ENCODE assay signal across 2 fruit fly cellular contexts in the genomic region with DNA sequence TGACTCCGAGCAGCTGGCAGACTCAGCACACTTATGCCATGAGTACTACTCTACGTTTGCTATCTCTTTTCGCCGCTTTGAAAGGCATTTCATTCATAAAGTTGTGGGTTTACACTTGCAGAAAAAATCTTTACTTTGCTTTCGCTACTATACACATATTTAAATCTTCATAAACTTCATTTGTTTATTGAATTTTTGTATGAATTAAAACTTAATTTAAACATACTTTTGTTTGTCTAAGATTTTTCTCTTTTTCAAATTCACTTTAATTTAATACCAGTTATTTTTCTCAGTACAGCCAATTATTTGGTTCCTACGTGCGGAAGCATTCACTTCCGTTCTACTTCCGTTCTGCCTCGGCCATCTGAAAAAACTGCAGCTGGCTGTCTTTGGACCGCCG.
TF ChIP-seq lines count a peak whose summit lies in the region.

No protein-coding gene starts in this region.

TF ChIP-seq in whole organism, embryonic, 481 proteins besides CTCF, POLR2A, EP300 and RAD21 (continued from another document and continues in another):
- peak; percentile 47 for TF ChIP-seq CG15514 (GFP tag; optimal IDR thresholded peaks at IDR 0.05; lab: Kevin White, UChicago)
- TF ChIP-seq gsb-n (tag; optimal IDR thresholded peaks at IDR 0.05; lab: Kevin White, UChicago) = peak; percentile 82
- TF ChIP-seq amos (GFP tag; IDR thresholded peaks at IDR 0.05; lab: Robert Waterston, UW; ENCODE audit: partially characterized antibody) = no peak
- TF ChIP-seq CG7987 (GFP tag; optimal IDR thresholded peaks at IDR 0.05; lab: Kevin White, UChicago) = no peak
- peak; percentile 23 for TF ChIP-seq odd (GFP tag; optimal IDR thresholded peaks at IDR 0.05; lab: Kevin White, UChicago)
- peak; percentile 37 for TF ChIP-seq BtbVII (GFP tag; optimal IDR thresholded peaks at IDR 0.05; lab: Kevin White, UChicago)
- TF ChIP-seq CG13424 (tag; optimal IDR thresholded peaks at IDR 0.05; lab: Kevin White, UChicago) = peak; percentile 63
- TF ChIP-seq crc (GFP tag; optimal IDR thresholded peaks at IDR 0.05; lab: Kevin White, UChicago) = no peak
- TF ChIP-seq Chrac-16 (GFP tag; optimal IDR thresholded peaks at IDR 0.05; lab: Kevin White, UChicago) = peak; percentile 67
- TF ChIP-seq CG8359 (GFP tag; optimal IDR thresholded peaks at IDR 0.05; lab: Kevin White, UChicago; ENCODE audit: borderline replicate concordance) = no peak
- no peak for TF ChIP-seq rib (GFP tag; IDR thresholded peaks at IDR 0.05; lab: Robert Waterston, UW)
- TF ChIP-seq CG8388 (GFP tag; optimal IDR thresholded peaks at IDR 0.05; lab: Kevin White, UChicago) = peak; percentile 80
- TF ChIP-seq CG1647 (GFP tag; optimal IDR thresholded peaks at IDR 0.05; lab: Kevin White, UChicago) = peak; percentile 1
- TF ChIP-seq CG8944 (GFP tag; optimal IDR thresholded peaks at IDR 0.05; lab: Kevin White, UChicago) = peak; percentile 38
- no peak for TF ChIP-seq CG9817 (tag; optimal IDR thresholded peaks at IDR 0.05; lab: Kevin White, UChicago)
- no peak for TF ChIP-seq CG18011 (GFP tag; optimal IDR thresholded peaks at IDR 0.05; lab: Kevin White, UChicago)
- no peak for TF ChIP-seq HmgD (GFP tag; optimal IDR thresholded peaks at IDR 0.05; lab: Kevin White, UChicago)
- peak; percentile 45 for TF ChIP-seq lilli (GFP tag; optimal IDR thresholded peaks at IDR 0.05; lab: Kevin White, UChicago)
- TF ChIP-seq CG4424 (GFP tag; optimal IDR thresholded peaks at IDR 0.05; lab: Kevin White, UChicago) = peak; percentile 74
- peak; percentile 58 for TF ChIP-seq Spps (tag; optimal IDR thresholded peaks at IDR 0.05; lab: Kevin White, UChicago)
- peak; percentile 11 for TF ChIP-seq pho (GFP tag; optimal IDR thresholded peaks at IDR 0.05; lab: Kevin White, UChicago)
- TF ChIP-seq emc (GFP tag; optimal IDR thresholded peaks at IDR 0.05; lab: Kevin White, UChicago) = no peak
- peak; percentile 85 for TF ChIP-seq CG12391 (tag; optimal IDR thresholded peaks at IDR 0.05; lab: Kevin White, UChicago)
- peak; percentile 14 for TF ChIP-seq CG18619 (GFP tag; optimal IDR thresholded peaks at IDR 0.05; lab: Kevin White, UChicago)
- TF ChIP-seq Hey (tag; optimal IDR thresholded peaks at IDR 0.05; lab: Kevin White, UChicago) = no peak
- TF ChIP-seq Rfx (GFP tag; IDR thresholded peaks at IDR 0.05; lab: Robert Waterston, UW) = peak; percentile 40; the same call in 1 of the 2 replicates
- peak; percentile 64 for TF ChIP-seq gcm (GFP tag; optimal IDR thresholded peaks at IDR 0.05; lab: Kevin White, UChicago)
- TF ChIP-seq CG17328 (GFP tag; IDR thresholded peaks at IDR 0.05; lab: Robert Waterston, UW) = peak; percentile 80
- peak; percentile 8 for TF ChIP-seq NfI (GFP tag; optimal IDR thresholded peaks at IDR 0.05; lab: Kevin White, UChicago)
- TF ChIP-seq CG8089 (GFP tag; optimal IDR thresholded peaks at IDR 0.05; lab: Kevin White, UChicago) = peak; percentile 41
- no peak for TF ChIP-seq NFAT (GFP tag; IDR thresholded peaks at IDR 0.05; lab: Robert Waterston, UW)
- peak; percentile 37 for TF ChIP-seq Bdp1 (GFP tag; optimal IDR thresholded peaks at IDR 0.05; lab: Kevin White, UChicago)
- TF ChIP-seq CG31224 (GFP tag; IDR thresholded peaks at IDR 0.05; lab: Robert Waterston, UW) = 0 out of 2 replicates have a peak, but pooled peaks have one; percentile 27
- no peak; the same call in 1 of the 2 replicates for TF ChIP-seq wdn (GFP tag; IDR thresholded peaks at IDR 0.05; lab: Robert Waterston, UW)
- peak; percentile 40 for TF ChIP-seq Meics (GFP tag; optimal IDR thresholded peaks at IDR 0.05; lab: Kevin White, UChicago)
- peak; percentile 10 for TF ChIP-seq ewg (GFP tag; optimal IDR thresholded peaks at IDR 0.05; lab: Kevin White, UChicago)
- no peak for TF ChIP-seq cad (GFP tag; optimal IDR thresholded peaks at IDR 0.05; lab: Kevin White, UChicago)
- TF ChIP-seq ase (GFP tag; IDR thresholded peaks at IDR 0.05; lab: Robert Waterston, UW) = peak; percentile 42; the same call in 1 of the 3 replicates
- TF ChIP-seq her (GFP tag; optimal IDR thresholded peaks at IDR 0.05; lab: Kevin White, UChicago) = no peak
- TF ChIP-seq ash1 (GFP tag; optimal IDR thresholded peaks at IDR 0.05; lab: Kevin White, UChicago) = no peak
- peak; percentile 80 for TF ChIP-seq phol (tag; optimal IDR thresholded peaks at IDR 0.05; lab: Kevin White, UChicago)
- no peak for TF ChIP-seq Adf1 (GFP tag; IDR thresholded peaks at IDR 0.05; lab: Robert Waterston, UW)
- TF ChIP-seq oc (tag; optimal IDR thresholded peaks at IDR 0.05; lab: Kevin White, UChicago) = peak; percentile 77
- peak; percentile 15; the same call in 1 of the 2 replicates for TF ChIP-seq crol (GFP tag; IDR thresholded peaks at IDR 0.05; lab: Robert Waterston, UW)
- TF ChIP-seq esg (GFP tag; conservative IDR thresholded peaks at IDR 0.05; lab: Robert Waterston, UW) = peak; percentile 50; the same call in 1 of the 2 replicates
- TF ChIP-seq Gsc (GFP tag; IDR thresholded peaks at IDR 0.05; lab: Robert Waterston, UW) = no peak
- TF ChIP-seq HLH4C (GFP tag; IDR thresholded peaks at IDR 0.05; lab: Robert Waterston, UW; ENCODE audit: partially characterized antibody) = no peak
- peak; percentile 71 for TF ChIP-seq PHDP (tag; optimal IDR thresholded peaks at IDR 0.05; lab: Kevin White, UChicago)
- TF ChIP-seq CG2712 (tag; optimal IDR thresholded peaks at IDR 0.05; lab: Kevin White, UChicago) = peak; percentile 91
- TF ChIP-seq Hsf (GFP tag; optimal IDR thresholded peaks at IDR 0.05; lab: Kevin White, UChicago) = peak; percentile 66
- no peak for TF ChIP-seq jing (GFP tag; optimal IDR thresholded peaks at IDR 0.05; lab: Kevin White, UChicago)
- no peak for TF ChIP-seq BEAF-32 (GFP tag; optimal IDR thresholded peaks at IDR 0.05; lab: Kevin White, UChicago)
- peak; percentile 48 to 77 for TF ChIP-seq Hr51 (GFP tag; optimal IDR thresholded peaks at IDR 0.05; lab: Kevin White, UChicago)
- TF ChIP-seq ftz-f1 (GFP tag; optimal IDR thresholded peaks at IDR 0.05; lab: Kevin White, UChicago) = no peak
- 0 out of 3 replicates have a peak, but pooled peaks have one; percentile 42 for TF ChIP-seq dysf (GFP tag; IDR thresholded peaks at IDR 0.05; lab: Robert Waterston, UW)
- TF ChIP-seq CG17186 (GFP tag; optimal IDR thresholded peaks at IDR 0.05; lab: Kevin White, UChicago) = peak; percentile 20
- peak; percentile 26 for TF ChIP-seq CG18476 (GFP tag; optimal IDR thresholded peaks at IDR 0.05; lab: Kevin White, UChicago)
- TF ChIP-seq CG7556 (GFP tag; optimal IDR thresholded peaks at IDR 0.05; lab: Kevin White, UChicago) = peak; percentile 85
- TF ChIP-seq CG11247 (GFP tag; IDR thresholded peaks at IDR 0.05; lab: Robert Waterston, UW) = no peak
- peak; percentile 50; the same call in 1 of the 2 replicates for TF ChIP-seq sisA (GFP tag; IDR thresholded peaks at IDR 0.05; lab: Robert Waterston, UW)
- TF ChIP-seq CG6683 (GFP tag; optimal IDR thresholded peaks at IDR 0.05; lab: Kevin White, UChicago) = peak; percentile 49
- peak; percentile 9 for TF ChIP-seq slou (GFP tag; optimal IDR thresholded peaks at IDR 0.05; lab: Kevin White, UChicago)

TF ChIP-seq in whole organism, prepupa, 60 proteins besides CTCF, POLR2A, EP300 and RAD21 (continued from another document):
- TF ChIP-seq CG6808 (GFP tag; optimal IDR thresholded peaks at IDR 0.05; lab: Kevin White, UChicago) (no peak), Lpt (GFP tag; optimal IDR thresholded peaks at IDR 0.05; lab: Kevin White, UChicago) (no peak), eg (GFP tag; IDR thresholded peaks at IDR 0.05; lab: Robert Waterston, UW) (no peak), Blimp-1 (GFP tag; optimal IDR thresholded peaks at IDR 0.05; lab: Kevin White, UChicago) (no peak), CG3032 (tag; optimal IDR thresholded peaks at IDR 0.05; lab: Kevin White, UChicago) (peak; percentile 42), Sox15 (GFP tag; optimal IDR thresholded peaks at IDR 0.05; lab: Kevin White, UChicago) (no peak), dac (GFP tag; optimal IDR thresholded peaks at IDR 0.05; lab: Kevin White, UChicago) (no peak), CG9139 (GFP tag; optimal IDR thresholded peaks at IDR 0.05; lab: Kevin White, UChicago) (no peak), CG7368 (GFP tag; optimal IDR thresholded peaks at IDR 0.05; lab: Kevin White, UChicago) (no peak), Eip93F (GFP tag; optimal IDR thresholded peaks at IDR 0.05; lab: Kevin White, UChicago) (no peak), CG6276 (GFP tag; optimal IDR thresholded peaks at IDR 0.05; lab: Kevin White, UChicago) (no peak), Smox (GFP tag; optimal IDR thresholded peaks at IDR 0.05; lab: Kevin White, UChicago) (peak; percentile 38), CG3919 (GFP tag; optimal IDR thresholded peaks at IDR 0.05; lab: Kevin White, UChicago) (peak; percentile 26), Hr39 (GFP tag; optimal IDR thresholded peaks at IDR 0.05; lab: Kevin White, UChicago) (peak; percentile 24), CG1621 (tag; optimal IDR thresholded peaks at IDR 0.05; lab: Kevin White, UChicago) (no peak), Eip78C (GFP tag; lab: Kevin White, UChicago) (peak; percentile 82), Sox102F (GFP tag; optimal IDR thresholded peaks at IDR 0.05; lab: Kevin White, UChicago) (peak; percentile 25), CG11294 (GFP tag; IDR thresholded peaks at IDR 0.05; lab: Robert Waterston, UW) (no peak), dsx (GFP tag; optimal IDR thresholded peaks at IDR 0.05; lab: Kevin White, UChicago; ENCODE audit: poor library complexity, severe bottlenecking) (peak; percentile 9), Ets96B (tag; optimal IDR thresholded peaks at IDR 0.05; lab: Kevin White, UChicago) (peak; percentile 47), OdsH (GFP tag; optimal IDR thresholded peaks at IDR 0.05; lab: Kevin White, UChicago) (peak; percentile 11), spab (GFP tag; optimal IDR thresholded peaks at IDR 0.05; lab: Kevin White, UChicago) (peak; percentile 17), CG11762 (GFP tag; optimal IDR thresholded peaks at IDR 0.05; lab: Kevin White, UChicago; ENCODE audit: insufficient read depth) (no peak), acj6 (GFP tag; optimal IDR thresholded peaks at IDR 0.05; lab: Kevin White, UChicago) (peak; percentile 33), CG8632 (GFP tag; optimal IDR thresholded peaks at IDR 0.05; lab: Kevin White, UChicago) (no peak), net (GFP tag; optimal IDR thresholded peaks at IDR 0.05; lab: Kevin White, UChicago) (peak; percentile 1), Ets21C (GFP tag; optimal IDR thresholded peaks at IDR 0.05; lab: Kevin White, UChicago) (no peak), ss (GFP tag; optimal IDR thresholded peaks at IDR 0.05; lab: Kevin White, UChicago) (no peak), Sox14 (GFP tag; optimal IDR thresholded peaks at IDR 0.05; lab: Kevin White, UChicago) (peak; percentile 21), CG16779 (tag; optimal IDR thresholded peaks at IDR 0.05; lab: Kevin White, UChicago) (no peak), fd59A (GFP tag; optimal IDR thresholded peaks at IDR 0.05; lab: Kevin White, UChicago) (no peak), CG6854 (GFP tag; optimal IDR thresholded peaks at IDR 0.05; lab: Kevin White, UChicago) (no peak), Hr4 (GFP tag; optimal IDR thresholded peaks at IDR 0.05; lab: Kevin White, UChicago) (peak; percentile 12), svp (GFP tag; lab: Kevin White, UChicago) (peak; percentile 55), esn (GFP tag; optimal IDR thresholded peaks at IDR 0.05; lab: Kevin White, UChicago) (peak; percentile 39), cyc (GFP tag; optimal IDR thresholded peaks at IDR 0.05; lab: Kevin White, UChicago) (no peak), CG6163 (GFP tag; IDR thresholded peaks at IDR 0.05; lab: Robert Waterston, UW) (no peak), fkh (GFP tag; optimal IDR thresholded peaks at IDR 0.05; lab: Kevin White, UChicago) (no peak)
